Fruit fly (Drosophila melanogaster) whole organism: ENCODE data around the gene Dhpr.

ENCODE experiments used
- psq ChIP-seq: fragments of >200 bp; optimal IDR thresholded peaks from 2 replicates; lab custom pipeline; 2017
- usp ChIP-seq: fragments of >200 bp; optimal IDR thresholded peaks from 2 replicates; lab custom pipeline; 2017; ENCODE audit warnings: missing biosample characterization, missing genetic modification characterization, mixed read lengths

- TF ChIP-seq psq (lab: Kevin White, UChicago): no peak
- TF ChIP-seq usp (GFP tag; lab: Kevin White, UChicago): no peak
These were observed 37.7 kb upstream of the Dhpr start, which contains the start of gene CG13315 for dm6 chr3L:9096648-9097047.
